Fruit fly (Drosophila melanogaster) whole organism, embryonic: ENCODE data around the gene CG9497.

Source experiments
- Abd-B ChIP-seq: fragments of 200-800 bp; sonication (Bioruptor generic); optimal IDR thresholded peaks from 2 replicates; lab custom pipeline; 2018; ENCODE audit warnings: missing biosample characterization, mild to moderate bottlenecking, missing genetic modification characterization, moderate library complexity
- CG10366 ChIP-seq: fragments of 200-800 bp; sonication (Bioruptor generic); IDR thresholded peaks from 2 replicates; pipeline ENCODE4 v1.3.6; 2022; ENCODE audit warnings: missing biosample characterization, missing genetic modification characterization
- CG15011 ChIP-seq: fragments of 200-800 bp; sonication (Bioruptor generic); optimal IDR thresholded peaks from 3 replicates; lab custom pipeline; 2018; ENCODE audit warnings: missing biosample characterization, mild to moderate bottlenecking, missing genetic modification characterization
- CG17328 ChIP-seq: fragments of 200-800 bp; sonication (Bioruptor generic); IDR thresholded peaks from 2 replicates; pipeline ENCODE4 v1.3.6; 2022; ENCODE audit warnings: missing biosample characterization, missing genetic modification characterization
- CG18262 ChIP-seq: fragments of 200-800 bp; optimal IDR thresholded peaks from 3 replicates; lab custom pipeline; 2019; ENCODE audit warnings: missing biosample characterization, mild to moderate bottlenecking, missing genetic modification characterization, moderate library complexity
- CG18619 ChIP-seq: fragments of 200-800 bp; sonication (Bioruptor generic); optimal IDR thresholded peaks from 3 replicates; lab custom pipeline; 2017; ENCODE audit warnings: missing biosample characterization, mild to moderate bottlenecking, missing genetic modification characterization
- CG2202 ChIP-seq: fragments of 200-800 bp; sonication (Bioruptor generic); optimal IDR thresholded peaks from 2 replicates; lab custom pipeline; 2018; ENCODE audit warnings: missing biosample characterization, mild to moderate bottlenecking, missing genetic modification characterization
- CG30403 ChIP-seq: fragments of 200-800 bp; sonication (Bioruptor generic); optimal IDR thresholded peaks from 3 replicates; lab custom pipeline; 2016; ENCODE audit warnings: missing biosample characterization, missing genetic modification characterization
- CG30431 ChIP-seq: fragments of 200-800 bp; sonication (Bioruptor generic); optimal IDR thresholded peaks from 2 replicates; lab custom pipeline; 2017; ENCODE audit warnings: missing biosample characterization, missing genetic modification characterization
- CG32532 ChIP-seq: fragments of 200-800 bp; sonication (Bioruptor generic); IDR thresholded peaks from 2 replicates; pipeline ENCODE4 v1.3.6; 2022; ENCODE audit warnings: missing biosample characterization, missing genetic modification characterization
- CG3407 ChIP-seq: fragments of 200-800 bp; sonication (Bioruptor generic); optimal IDR thresholded peaks from 2 replicates; lab custom pipeline; 2018; ENCODE audit warnings: missing biosample characterization, mild to moderate bottlenecking, missing genetic modification characterization
- CG34422 ChIP-seq: fragments of 200-800 bp; sonication (Bioruptor generic); IDR thresholded peaks from 3 replicates; pipeline ENCODE4 v1.3.6; 2022; ENCODE audit warnings: missing biosample characterization, missing genetic modification characterization
- CG3847 ChIP-seq: fragments of 200-800 bp; sonication (Bioruptor generic); IDR thresholded peaks from 2 replicates; pipeline ENCODE4 v1.3.6; 2022; ENCODE audit warnings: missing biosample characterization, missing genetic modification characterization
- CG7372 ChIP-seq: fragments of 200-800 bp; sonication (Bioruptor generic); IDR thresholded peaks from 2 replicates; pipeline ENCODE4 v1.3.6; 2022; ENCODE audit warnings: missing biosample characterization, missing genetic modification characterization
- CG8089 ChIP-seq: fragments of 200-800 bp; sonication (Bioruptor generic); optimal IDR thresholded peaks from 3 replicates; lab custom pipeline; 2016; ENCODE audit warnings: missing biosample characterization, missing genetic modification characterization
- CG9437 ChIP-seq: fragments of 200-800 bp; sonication (Bioruptor generic); optimal IDR thresholded peaks from 2 replicates; lab custom pipeline; 2018; ENCODE audit warnings: missing biosample characterization, mild to moderate bottlenecking, missing genetic modification characterization
- CG9727 ChIP-seq: fragments of 200-800 bp; sonication (Bioruptor generic); optimal IDR thresholded peaks from 3 replicates; lab custom pipeline; 2017; ENCODE audit warnings: missing biosample characterization, mild to moderate bottlenecking, missing genetic modification characterization
- Dbx ChIP-seq: fragments of 200-800 bp; sonication (Bioruptor generic); IDR thresholded peaks from 3 replicates; pipeline ENCODE4 v1.3.6; 2022; ENCODE audit warnings: missing biosample characterization, missing genetic modification characterization
- Dfd ChIP-seq, 2 experiments: fragments of >200 bp; optimal IDR thresholded peaks; 2 replicates each; lab custom pipeline; 2017; ENCODE audit warnings: missing biosample characterization in 2 of 2, missing genetic modification characterization in 2 of 2
- Dip2 ChIP-seq: fragments of 200-800 bp; sonication (Bioruptor generic); IDR thresholded peaks from 2 replicates; pipeline ENCODE4 v1.3.6; 2022; ENCODE audit warnings: missing biosample characterization, missing genetic modification characterization
- Doc2 ChIP-seq: fragments of 200-800 bp; sonication (Bioruptor generic); IDR thresholded peaks from 2 replicates; pipeline ENCODE4 v1.3.6; 2022; ENCODE audit warnings: missing biosample characterization, missing genetic modification characterization
- Elba2 ChIP-seq: fragments of 200-800 bp; sonication (Bioruptor generic); optimal IDR thresholded peaks from 3 replicates; lab custom pipeline; 2016; ENCODE audit warnings: missing biosample characterization, missing genetic modification characterization
- Ets97D ChIP-seq: fragments of 200-800 bp; sonication (Bioruptor generic); optimal IDR thresholded peaks from 3 replicates; lab custom pipeline; 2016; ENCODE audit warnings: missing biosample characterization, missing genetic modification characterization
- Gsc ChIP-seq: fragments of 200-800 bp; sonication (Bioruptor generic); IDR thresholded peaks from 2 replicates; pipeline ENCODE4 v1.3.6; 2022; ENCODE audit warnings: missing biosample characterization, missing genetic modification characterization
- HLHmδ ChIP-seq: fragments of 200-800 bp; sonication (Bioruptor generic); optimal IDR thresholded peaks from 2 replicates; lab custom pipeline; 2018; ENCODE audit warnings: missing biosample characterization, mild to moderate bottlenecking, missing genetic modification characterization, moderate library complexity
- Hr3 ChIP-seq: fragments of 200-800 bp; sonication (Bioruptor generic); optimal IDR thresholded peaks from 3 replicates; lab custom pipeline; 2016; ENCODE audit warnings: missing biosample characterization, missing genetic modification characterization
- TFAM ChIP-seq: fragments of 200-800 bp; sonication (Bioruptor generic); optimal IDR thresholded peaks from 2 replicates; lab custom pipeline; 2017; ENCODE audit warnings: missing biosample characterization, missing genetic modification characterization, inconsistent platforms
- aop ChIP-seq: fragments of 200-800 bp; sonication (Bioruptor generic); IDR thresholded peaks from 2 replicates; pipeline ENCODE4 v1.3.6; 2022; ENCODE audit warnings: missing biosample characterization, missing genetic modification characterization
- ash1 ChIP-seq: fragments of 200-800 bp; sonication (Bioruptor generic); optimal IDR thresholded peaks from 2 replicates; lab custom pipeline; 2018; ENCODE audit warnings: missing biosample characterization, mild to moderate bottlenecking, missing genetic modification characterization
- chinmo ChIP-seq: fragments of 200-800 bp; sonication (Bioruptor generic); IDR thresholded peaks from 4 replicates; pipeline ENCODE4 v1.3.6; 2022; ENCODE audit warnings: missing biosample characterization, missing genetic modification characterization; ENCODE audit not compliant: partially characterized antibody
- da ChIP-seq: fragments of 200-800 bp; sonication (Bioruptor generic); optimal IDR thresholded peaks from 2 replicates; lab custom pipeline; 2016; ENCODE audit warnings: missing biosample characterization, missing genetic modification characterization
- danr ChIP-seq: fragments of 200-800 bp; sonication (Bioruptor generic); IDR thresholded peaks from 2 replicates; pipeline ENCODE4 v1.3.6; 2022; ENCODE audit warnings: missing biosample characterization, missing genetic modification characterization
- dmrt99B ChIP-seq: fragments of 200-800 bp; sonication (Bioruptor generic); optimal IDR thresholded peaks from 2 replicates; lab custom pipeline; 2018; ENCODE audit warnings: missing biosample characterization, mild to moderate bottlenecking, missing genetic modification characterization, moderate library complexity
- eve ChIP-seq, 2 experiments: fragments of >200 bp; optimal IDR thresholded peaks; 2 replicates each; lab custom pipeline; 2017; ENCODE audit warnings: missing biosample characterization in 2 of 2, missing genetic modification characterization in 2 of 2
- gro ChIP-seq: fragments of 200-800 bp; sonication (Bioruptor generic); optimal IDR thresholded peaks from 2 replicates; lab custom pipeline; 2016; ENCODE audit warnings: missing biosample characterization, missing genetic modification characterization
- gsb ChIP-seq: fragments of 200-800 bp; sonication (Bioruptor generic); IDR thresholded peaks from 2 replicates; pipeline ENCODE4 v1.3.6; 2022; ENCODE audit warnings: missing biosample characterization, missing genetic modification characterization
- knrl ChIP-seq: fragments of 200-800 bp; sonication (Bioruptor generic); IDR thresholded peaks from 3 replicates; pipeline ENCODE4 v1.3.6; 2022; ENCODE audit warnings: missing biosample characterization, missing genetic modification characterization; ENCODE audit not compliant: partially characterized antibody
- lab ChIP-seq: fragments of 200-800 bp; sonication (Bioruptor generic); optimal IDR thresholded peaks from 3 replicates; lab custom pipeline; 2017; ENCODE audit warnings: missing biosample characterization, missing genetic modification characterization, mild to moderate bottlenecking, moderate library complexity, missing genetic modification reagents
- odd ChIP-seq: fragments of 200-800 bp; sonication (Bioruptor generic); optimal IDR thresholded peaks from 2 replicates; lab custom pipeline; 2017; ENCODE audit warnings: missing biosample characterization, mild to moderate bottlenecking, missing genetic modification characterization
- otp ChIP-seq: fragments of 200-800 bp; sonication (Bioruptor generic); IDR thresholded peaks from 3 replicates; pipeline ENCODE4, ENCODE4 v1.3.6; 2022; ENCODE audit warnings: missing biosample characterization, missing genetic modification characterization
- pfk ChIP-seq: fragments of 200-800 bp; sonication (Bioruptor generic); optimal IDR thresholded peaks from 2 replicates; lab custom pipeline; 2018; ENCODE audit warnings: missing biosample characterization, mild to moderate bottlenecking, missing genetic modification characterization, moderate library complexity
- prd ChIP-seq, 3 experiments: fragments of >200 bp in 2 of 3; fragments of 200-800 bp in 1 of 3; sonication (Bioruptor generic) in 1 of 3; optimal IDR thresholded peaks in 2 of 3; IDR thresholded peaks in 1 of 3; 2 replicates in 2 of 3; 3 replicates in 1 of 3; pipeline versions ENCODE4 v1.3.6 to Lab custom; 2017 to 2022; ENCODE audit warnings: missing biosample characterization in 1 of 3, missing genetic modification characterization in 1 of 3
- sc ChIP-seq, 3 experiments: fragments of >200 bp in 2 of 3; fragments of 200-800 bp in 1 of 3; sonication (Bioruptor generic) in 1 of 3; optimal IDR thresholded peaks; 2 replicates in 2 of 3; 3 replicates in 1 of 3; lab custom pipeline; 2017; ENCODE audit warnings: mild to moderate bottlenecking in 1 of 3, missing biosample characterization in 1 of 3, missing genetic modification characterization in 1 of 3, missing genetic modification reagents in 1 of 3
- sens ChIP-seq: fragments of 200-800 bp; sonication (Bioruptor generic); peaks from one replicate; lab custom pipeline; 2016; ENCODE audit warnings: missing biosample characterization, missing genetic modification characterization
- sima ChIP-seq: fragments of 200-800 bp; sonication (Bioruptor generic); optimal IDR thresholded peaks from 2 replicates; lab custom pipeline; 2016; ENCODE audit warnings: missing biosample characterization, missing genetic modification characterization
- sob ChIP-seq: fragments of 200-800 bp; sonication (Bioruptor generic); IDR thresholded peaks from 2 replicates; pipeline ENCODE4 v1.3.6; 2022; ENCODE audit warnings: missing biosample characterization, missing genetic modification characterization
- sqz ChIP-seq: fragments of 200-800 bp; sonication (Bioruptor generic); optimal IDR thresholded peaks from 3 replicates; lab custom pipeline; 2018; ENCODE audit warnings: missing biosample characterization, mild to moderate bottlenecking, missing genetic modification characterization
- sr ChIP-seq: fragments of 200-800 bp; sonication (Bioruptor generic); IDR thresholded peaks from 3 replicates; pipeline ENCODE4 v1.3.6; 2022; ENCODE audit warnings: missing biosample characterization, missing genetic modification characterization
- tin ChIP-seq: fragments of 200-800 bp; sonication (Bioruptor generic); optimal IDR thresholded peaks from 3 replicates; lab custom pipeline; 2016; ENCODE audit warnings: missing biosample characterization, missing genetic modification characterization
- usp ChIP-seq: fragments of >200 bp; optimal IDR thresholded peaks from 2 replicates; lab custom pipeline; 2017; ENCODE audit warnings: missing biosample characterization, missing genetic modification characterization

The CG9497 gene

DNA sequence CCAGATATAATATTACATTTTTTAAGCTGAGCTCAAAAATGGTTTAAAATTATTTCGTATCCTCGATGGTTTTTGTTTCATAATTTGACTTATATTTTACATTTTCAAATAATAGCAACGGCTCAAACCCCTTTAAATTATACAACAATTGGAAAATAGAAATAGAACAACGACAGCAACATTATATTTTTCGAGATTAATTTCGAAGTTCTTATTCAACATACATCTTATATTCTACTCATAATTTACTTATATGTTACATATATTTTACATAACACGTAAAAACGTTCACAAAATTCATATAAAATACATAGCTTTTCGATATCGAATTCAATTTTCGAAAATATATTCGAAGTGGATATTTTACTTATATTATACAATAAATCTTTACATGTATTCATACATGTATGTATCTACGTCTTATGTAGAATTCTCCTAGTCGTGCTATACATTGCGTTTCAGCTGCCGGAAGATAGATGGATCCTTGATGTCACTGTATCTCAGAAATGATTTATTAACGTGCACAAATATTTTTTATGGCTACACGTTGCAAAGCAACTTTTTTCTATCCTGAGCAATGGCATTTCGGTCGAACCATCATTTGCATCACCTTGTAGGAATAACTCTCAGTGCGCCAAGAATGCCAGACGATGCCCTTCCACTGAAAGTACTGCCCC lies 8.6 kb upstream of the CG9497 start (continued):
- TF ChIP-seq CG17328 (GFP tag; lab: Robert Waterston, UW) (peak; percentile 55), tin (peak; percentile 23), prd (optimal IDR thresholded peaks at IDR 0.05; lab: Kevin White, UChicago) (no peak), prd (GFP tag; IDR thresholded peaks at IDR 0.05; lab: Robert Waterston, UW) (no peak), chinmo (no peak), aop (GFP tag; lab: Robert Waterston, UW) (no peak), Hr3 (GFP tag; lab: Kevin White, UChicago) (no peak), eve (GFP tag; optimal IDR thresholded peaks at IDR 0.05; lab: Kevin White, UChicago) (no peak), Doc2 (GFP tag; lab: Robert Waterston, UW) (no peak), CG15011 (no peak), CG32532 (GFP tag; lab: Robert Waterston, UW) (peak; percentile 61; the same call in 1 of the 2 replicates), lab (GFP tag; lab: Kevin White, UChicago) (peak; percentile 68), CG30431 (peak; percentile 19), odd (GFP tag; lab: Kevin White, UChicago) (no peak), sens (peak; percentile 87), da (no peak), otp (0 out of 3 replicates have a peak, but pooled peaks have one; percentile 26), pfk (GFP tag; lab: Kevin White, UChicago) (peak; percentile 12), dmrt99B (peak; percentile 32), Dfd (GFP tag; optimal IDR thresholded peaks at IDR 0.05; lab: Kevin White, UChicago) (no peak), knrl (GFP tag; lab: Robert Waterston, UW) (peak; percentile 58), Elba2 (GFP tag; lab: Kevin White, UChicago) (no peak), sqz (GFP tag; lab: Kevin White, UChicago) (no peak), TFAM (GFP tag; lab: Kevin White, UChicago) (no peak), CG10366 (GFP tag; lab: Robert Waterston, UW) (peak; percentile 10; the same call in 1 of the 2 replicates), CG3407 (GFP tag; lab: Kevin White, UChicago) (peak; percentile 7), sr (no peak; the same call in 2 of the 3 replicates), Gsc (no peak), CG3847 (GFP tag; lab: Robert Waterston, UW) (0 out of 2 replicates have a peak, but pooled peaks have one; percentile 20), Dbx (GFP tag; lab: Robert Waterston, UW) (no peak), CG34422 (peak; percentile 30; the same call in 1 of the 3 replicates), CG7372 (no peak), Ets97D (GFP tag; lab: Kevin White, UChicago) (no peak), CG8089 (GFP tag; lab: Kevin White, UChicago) (no peak), gro (no peak), CG9437 (GFP tag; lab: Kevin White, UChicago) (no peak), CG18619 (GFP tag; lab: Kevin White, UChicago) (no peak), danr (GFP tag; lab: Robert Waterston, UW) (no peak), CG30403 (GFP tag; lab: Kevin White, UChicago) (peak; percentile 9), HLHmδ (GFP tag; lab: Kevin White, UChicago) (peak; percentile 51), Dip2 (GFP tag; lab: Robert Waterston, UW) (no peak), ash1 (GFP tag; lab: Kevin White, UChicago) (no peak), CG18262 (peak; percentile 58), usp (GFP tag; lab: Kevin White, UChicago) (no peak), CG2202 (tag; lab: Kevin White, UChicago) (no peak), sc (optimal IDR thresholded peaks at IDR 0.05; lab: Kevin White, UChicago) (no peak), sc (GFP tag; optimal IDR thresholded peaks at IDR 0.05; lab: Kevin White, UChicago) (peak; percentile 5), sob (GFP tag; lab: Robert Waterston, UW) (peak; percentile 61), sima (GFP tag; lab: Kevin White, UChicago) (no peak), Abd-B (GFP tag; lab: Kevin White, UChicago) (no peak), CG9727 (GFP tag; lab: Kevin White, UChicago) (peak; percentile 41), gsb (GFP tag; lab: Robert Waterston, UW) (no peak)
